Fruit fly (Drosophila melanogaster) whole organism, adult: ENCODE data around the gene CG10638.

Source experiments
- CG12768 ChIP-seq: fragments of 200-800 bp; sonication (Bioruptor generic); optimal IDR thresholded peaks from 2 replicates; lab custom pipeline; 2017; ENCODE audit warnings: missing biosample characterization, missing genetic modification characterization, mild to moderate bottlenecking, moderate library complexity, missing genetic modification reagents
- CG5204 ChIP-seq: fragments of 200-800 bp; sonication (Bioruptor generic); optimal IDR thresholded peaks from 2 replicates; lab custom pipeline; 2016; ENCODE audit warnings: missing biosample characterization, missing genetic modification characterization
- CG7045 ChIP-seq: fragments of 200-800 bp; sonication (Bioruptor generic); optimal IDR thresholded peaks from 2 replicates; lab custom pipeline; 2017; ENCODE audit warnings: missing biosample characterization, mild to moderate bottlenecking, missing genetic modification characterization
- Hr96 ChIP-seq: fragments of 200-800 bp; sonication (Bioruptor generic); optimal IDR thresholded peaks from 2 replicates; lab custom pipeline; 2016; ENCODE audit warnings: missing biosample characterization, missing genetic modification characterization
- Mnt ChIP-seq: fragments of 200-800 bp; sonication (Bioruptor generic); optimal IDR thresholded peaks from 2 replicates; lab custom pipeline; 2016; ENCODE audit warnings: missing biosample characterization, mild to moderate bottlenecking, missing genetic modification characterization
- cic ChIP-seq: fragments of 200-800 bp; sonication (Bioruptor generic); optimal IDR thresholded peaks from 2 replicates; lab custom pipeline; 2017; ENCODE audit warnings: missing biosample characterization, mild to moderate bottlenecking, missing genetic modification characterization, moderate library complexity
- cnc ChIP-seq, 2 experiments: fragments of >200 bp; optimal IDR thresholded peaks; 2 replicates each; lab custom pipeline; 2017
- kay ChIP-seq: fragments of 200-800 bp; sonication (Bioruptor generic); peaks from one replicate; lab custom pipeline; 2016; ENCODE audit warnings: missing biosample characterization, missing genetic modification characterization, borderline replicate concordance
- ovo ChIP-seq: fragments of 200-800 bp; sonication (Bioruptor generic); optimal IDR thresholded peaks from 2 replicates; lab custom pipeline; 2016; ENCODE audit warnings: missing biosample characterization, missing genetic modification characterization
- toe ChIP-seq: fragments of 200-800 bp; sonication (Bioruptor generic); optimal IDR thresholded peaks from 2 replicates; lab custom pipeline; 2016; ENCODE audit warnings: missing biosample characterization, missing genetic modification characterization

DNA sequence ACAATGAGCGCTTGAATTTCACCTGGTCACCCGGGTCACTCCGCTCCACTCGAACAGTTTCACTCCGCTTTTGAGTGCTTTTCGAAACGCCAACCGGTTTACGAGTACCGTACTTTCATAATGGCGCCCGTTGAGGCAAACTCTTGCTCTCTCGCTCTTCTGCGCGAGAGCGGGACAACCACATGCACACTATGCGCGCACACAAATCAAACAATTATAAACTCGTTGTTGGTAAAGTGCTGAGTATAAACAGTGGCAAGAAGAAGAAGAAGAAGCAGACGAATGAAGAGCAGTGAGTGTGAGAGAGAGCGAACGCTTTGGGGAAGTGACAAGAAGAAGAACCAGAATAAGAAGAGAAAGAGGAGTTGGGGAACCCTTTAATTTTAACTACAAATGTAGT, 33.1 kb downstream of the CG10638 start, which contains the start of gene eyg:
- TF ChIP-seq toe (GFP tag; lab: Kevin White, UChicago) = peak; percentile 84
- peak; percentile 2 for TF ChIP-seq Mnt (GFP tag; lab: Kevin White, UChicago)
- no peak for TF ChIP-seq Hr96 (GFP tag; lab: Kevin White, UChicago)
- TF ChIP-seq kay (GFP tag; lab: Kevin White, UChicago) = no peak
- TF ChIP-seq CG7045 (GFP tag; lab: Kevin White, UChicago) = no peak
- no peak for TF ChIP-seq cnc (optimal IDR thresholded peaks at IDR 0.05; lab: Kevin White, UChicago)
- no peak for TF ChIP-seq cic
- no peak for TF ChIP-seq CG12768 (GFP tag; lab: Kevin White, UChicago)
- no peak for TF ChIP-seq CG5204 (GFP tag; lab: Kevin White, UChicago)
- TF ChIP-seq ovo (GFP tag; lab: Kevin White, UChicago) = peak; percentile 52
